Fruit fly (Drosophila melanogaster) S2 (cell line): ENCODE results near the gene KrT95D.

Experiments used
- CG8478 ChIP-seq: fragments of >200 bp; optimal IDR thresholded peaks from 2 replicates; lab custom pipeline; 2018
- CTCF ChIP-seq, 2 experiments: fragments of >200 bp; optimal IDR thresholded peaks; 2 replicates each; lab custom pipeline; 2018

DNA sequence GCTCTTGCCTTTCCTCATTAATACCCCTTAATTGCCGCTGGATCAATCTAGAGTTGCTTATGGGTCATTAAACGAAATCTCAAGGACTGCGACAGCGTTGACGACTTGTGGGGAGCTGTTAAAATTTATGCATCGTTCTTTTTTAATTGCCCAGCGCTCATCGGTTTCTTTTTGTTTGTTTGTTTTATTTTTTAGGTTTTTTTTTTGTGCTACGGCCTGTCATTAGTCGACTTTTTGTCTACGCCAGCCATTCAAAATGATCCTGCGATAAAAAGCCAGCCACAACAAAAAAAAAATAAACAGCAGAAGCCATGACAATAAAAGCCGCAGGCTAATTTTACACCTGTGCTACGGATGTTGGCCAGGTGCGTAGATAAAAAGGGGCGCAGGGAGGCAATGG, 27.7 kb downstream of the KrT95D start:
- TF ChIP-seq CTCF (optimal IDR thresholded peaks at IDR 0.05; lab: Kevin White, UChicago) (no peak), CG8478 (lab: Kevin White, UChicago) (no peak)
